Worm (Caenorhabditis elegans) whole organism, young adult: ENCODE results near the gene K06H6.5.

Experiments used
- B0261.1 ChIP-seq: sonication (generic microtip); optimal IDR thresholded peaks from 2 replicates; lab custom pipeline; 2016; ENCODE audit warnings: mild to moderate bottlenecking, missing genetic modification characterization, moderate library complexity, missing compliant biosample characterization
- D2030.7 ChIP-seq: fragments of 200-800 bp; sonication (Bioruptor generic); IDR thresholded peaks from 2 replicates; pipeline ENCODE4 v1.3.6; 2022; ENCODE audit warnings: missing genetic modification reagents, missing genetic modification characterization, missing compliant biosample characterization
- F10E7.11 ChIP-seq: sonication (generic microtip); optimal IDR thresholded peaks from 2 replicates; lab custom pipeline; 2017; ENCODE audit warnings: mild to moderate bottlenecking, missing genetic modification characterization, moderate library complexity, missing compliant biosample characterization
- F22D6.2 ChIP-seq: sonication (generic microtip); optimal IDR thresholded peaks from 2 replicates; lab custom pipeline; 2016; ENCODE audit warnings: mild to moderate bottlenecking, missing genetic modification characterization, missing compliant biosample characterization
- F52B5.7 ChIP-seq: sonication (generic microtip); optimal IDR thresholded peaks from 2 replicates; lab custom pipeline; 2016; ENCODE audit warnings: mild to moderate bottlenecking, missing genetic modification characterization, missing compliant biosample characterization
- F55B11.4 ChIP-seq: sonication (generic microtip); optimal IDR thresholded peaks from 2 replicates; lab custom pipeline; 2016; ENCODE audit warnings: missing compliant biosample characterization, missing genetic modification characterization, borderline replicate concordance; ENCODE audit not compliant: insufficient read depth
- K12H6.12 ChIP-seq: fragments of 200-800 bp; sonication (Bioruptor generic); optimal IDR thresholded peaks from 2 replicates; lab custom pipeline; 2018; ENCODE audit warnings: mild to moderate bottlenecking, missing genetic modification characterization, missing compliant biosample characterization
- Y95B8A.8 ChIP-seq: fragments of 200-800 bp; sonication (Bioruptor generic); IDR thresholded peaks from 2 replicates; pipeline ENCODE4 v1.3.6; 2022; ENCODE audit warnings: missing genetic modification reagents, missing genetic modification characterization, missing compliant biosample characterization
- ZK185.1 ChIP-seq: sonication (generic microtip); optimal IDR thresholded peaks from 2 replicates; lab custom pipeline; 2016; ENCODE audit warnings: mild to moderate bottlenecking, missing genetic modification characterization, missing compliant biosample characterization; ENCODE audit not compliant: poor library complexity, severe bottlenecking
- aptf-3 ChIP-seq: fragments of 200-800 bp; sonication (Bioruptor generic); IDR thresholded peaks from 2 replicates; pipeline ENCODE4 v1.3.6; 2022; ENCODE audit warnings: missing genetic modification characterization, missing compliant biosample characterization
- athp-1 ChIP-seq: sonication (generic microtip); optimal IDR thresholded peaks from 2 replicates; lab custom pipeline; 2017; ENCODE audit warnings: mild to moderate bottlenecking, missing genetic modification characterization, missing compliant biosample characterization
- attf-6 ChIP-seq: fragments of 200-800 bp; sonication (Bioruptor generic); IDR thresholded peaks from 2 replicates; pipeline ENCODE4 v1.3.6; 2022; ENCODE audit warnings: missing genetic modification reagents, missing genetic modification characterization, missing compliant biosample characterization
- ceh-100 ChIP-seq: fragments of 200-800 bp; sonication (Bioruptor generic); IDR thresholded peaks from 2 replicates; pipeline ENCODE4 v1.3.6; 2022; ENCODE audit warnings: missing genetic modification reagents, missing genetic modification characterization, missing compliant biosample characterization
- ceh-27 ChIP-seq: fragments of 200-800 bp; sonication (Bioruptor generic); optimal IDR thresholded peaks from 2 replicates; lab custom pipeline; 2018; ENCODE audit warnings: mild to moderate bottlenecking, missing genetic modification characterization, moderate library complexity, missing compliant biosample characterization
- ceh-40 ChIP-seq: fragments of 200-800 bp; sonication (Bioruptor generic); IDR thresholded peaks from 2 replicates; pipeline ENCODE4 v1.3.6; 2022; ENCODE audit warnings: missing genetic modification characterization, missing compliant biosample characterization
- ceh-58 ChIP-seq: fragments of 200-800 bp; sonication (Bioruptor generic); IDR thresholded peaks from 2 replicates; pipeline ENCODE4 v1.3.6; 2022; ENCODE audit warnings: missing genetic modification characterization, missing compliant biosample characterization
- chd-7 ChIP-seq: sonication (generic microtip); optimal IDR thresholded peaks from 2 replicates; lab custom pipeline; 2016; ENCODE audit warnings: mild to moderate bottlenecking, missing genetic modification characterization, moderate library complexity, missing compliant biosample characterization
- dox-1 ChIP-seq: fragments of 200-800 bp; sonication (Bioruptor generic); IDR thresholded peaks from 2 replicates; pipeline ENCODE4 v1.3.6; 2022; ENCODE audit warnings: missing genetic modification reagents, missing genetic modification characterization, missing compliant biosample characterization
- dpff-1 ChIP-seq: sonication (generic microtip); optimal IDR thresholded peaks from 2 replicates; lab custom pipeline; 2017; ENCODE audit warnings: mild to moderate bottlenecking, missing genetic modification characterization, missing compliant biosample characterization
- ekl-4 ChIP-seq: fragments of 200-800 bp; sonication (Bioruptor generic); IDR thresholded peaks from 2 replicates; pipeline ENCODE4 v1.3.6; 2022; ENCODE audit warnings: missing genetic modification reagents, missing genetic modification characterization, missing compliant biosample characterization
- hlh-12 ChIP-seq: sonication (generic microtip); optimal IDR thresholded peaks from 2 replicates; lab custom pipeline; 2016; ENCODE audit warnings: missing genetic modification characterization, missing compliant biosample characterization
- hmg-1.2 ChIP-seq: fragments of 200-800 bp; sonication (Bioruptor generic); IDR thresholded peaks from 2 replicates; pipeline ENCODE4 v1.3.6; 2022; ENCODE audit warnings: missing genetic modification reagents, missing genetic modification characterization, missing compliant biosample characterization
- lin-35 ChIP-seq, 3 experiments: fragments of 150-350 bp in 2 of 3; sonication (generic microtip) in 1 of 3; optimal IDR thresholded peaks; 2 replicates each; lab custom pipeline; 2014 to 2018; ENCODE audit warnings: missing biosample characterization in 3 of 3, missing genetic modification characterization in 3 of 3, missing genetic modification reagents in 3 of 3
- lin-40 ChIP-seq: sonication (generic microtip); optimal IDR thresholded peaks from 2 replicates; lab custom pipeline; 2016; ENCODE audit warnings: missing genetic modification characterization, mild to moderate bottlenecking, missing compliant biosample characterization, missing genotype, missing genetic modification reagents
- lsl-1 ChIP-seq: fragments of 200-800 bp; sonication (Bioruptor generic); optimal IDR thresholded peaks from 2 replicates; lab custom pipeline; 2018; ENCODE audit warnings: mild to moderate bottlenecking, missing genetic modification characterization, moderate library complexity, missing compliant biosample characterization
- lsy-27 ChIP-seq: sonication (generic microtip); optimal IDR thresholded peaks from 2 replicates; lab custom pipeline; 2017; ENCODE audit warnings: missing genetic modification characterization, mild to moderate bottlenecking, missing compliant biosample characterization, antibody characterized with exemption, missing genotype, borderline replicate concordance; ENCODE audit not compliant: insufficient read depth
- madf-10 ChIP-seq: sonication (generic microtip); optimal IDR thresholded peaks from 2 replicates; lab custom pipeline; 2016; ENCODE audit warnings: mild to moderate bottlenecking, missing genetic modification characterization, missing compliant biosample characterization
- madf-3 ChIP-seq: fragments of 200-800 bp; sonication (Bioruptor generic); IDR thresholded peaks from 2 replicates; pipeline ENCODE4 v1.3.6; 2022; ENCODE audit warnings: missing genetic modification reagents, missing genetic modification characterization, missing compliant biosample characterization
- madf-6 ChIP-seq: fragments of 200-800 bp; sonication (Bioruptor generic); IDR thresholded peaks from 2 replicates; pipeline ENCODE4 v1.3.6; 2022; ENCODE audit warnings: missing genetic modification reagents, missing genetic modification characterization, missing compliant biosample characterization
- madf-8 ChIP-seq: fragments of 200-800 bp; sonication (Bioruptor generic); conservative IDR thresholded peaks from 2 replicates; pipeline ENCODE4 v1.3.6; 2022; ENCODE audit warnings: missing genetic modification reagents, missing genetic modification characterization, missing compliant biosample characterization
- mcd-1 ChIP-seq: fragments of 200-800 bp; sonication (Bioruptor generic); IDR thresholded peaks from 2 replicates; pipeline ENCODE4 v1.3.6; 2022; ENCODE audit warnings: missing genetic modification reagents, missing genetic modification characterization, missing compliant biosample characterization
- nfyb-1 ChIP-seq: fragments of 200-800 bp; sonication (Bioruptor generic); IDR thresholded peaks from 2 replicates; pipeline ENCODE4 v1.3.6; 2022; ENCODE audit warnings: missing genetic modification reagents, missing genetic modification characterization, missing compliant biosample characterization
- nhr-27 ChIP-seq: fragments of 200-800 bp; sonication (Bioruptor generic); optimal IDR thresholded peaks from 2 replicates; lab custom pipeline; 2018; ENCODE audit warnings: mild to moderate bottlenecking, missing genetic modification characterization, moderate library complexity, missing compliant biosample characterization
- nhr-80 ChIP-seq: sonication (generic microtip); optimal IDR thresholded peaks from 2 replicates; lab custom pipeline; 2016; ENCODE audit warnings: missing genetic modification characterization, missing compliant biosample characterization
- rpc-1 ChIP-seq, 2 experiments: fragments of 150-350 bp in 1 of 2; sonication (generic microtip) in 1 of 2; optimal IDR thresholded peaks; 2 replicates each; lab custom pipeline; 2014 to 2018; ENCODE audit warnings: missing biosample characterization in 1 of 2, missing genetic modification characterization in 1 of 2, missing genetic modification reagents in 1 of 2, missing genotype in 1 of 2
- sea-2 ChIP-seq: fragments of 200-800 bp; sonication (Bioruptor generic); IDR thresholded peaks from 2 replicates; pipeline ENCODE4 v1.3.6; 2022; ENCODE audit warnings: missing genetic modification characterization, missing compliant biosample characterization
- snpc-4 ChIP-seq, 5 experiments: fragments of 150-350 bp in 1 of 5; sonication (generic microtip) in 4 of 5; optimal IDR thresholded peaks; 2 replicates each; lab custom pipeline; 2014 to 2018; ENCODE audit warnings: missing genetic modification characterization in 5 of 5, missing biosample characterization in 3 of 5, antibody characterized with exemption in 2 of 5, mild to moderate bottlenecking in 2 of 5, missing compliant biosample characterization in 2 of 5, missing genotype in 2 of 5, moderate library complexity in 2 of 5, missing genetic modification reagents in 1 of 5
- somi-1 ChIP-seq: fragments of 200-800 bp; sonication (Bioruptor generic); optimal IDR thresholded peaks from 2 replicates; lab custom pipeline; 2018; ENCODE audit warnings: mild to moderate bottlenecking, missing genetic modification characterization, missing compliant biosample characterization
- sptf-2 ChIP-seq: fragments of 200-800 bp; sonication (Bioruptor generic); optimal IDR thresholded peaks from 2 replicates; lab custom pipeline; 2018; ENCODE audit warnings: mild to moderate bottlenecking, missing genetic modification characterization, missing compliant biosample characterization
- tlf-1 ChIP-seq: fragments of 200-800 bp; sonication (Bioruptor generic); optimal IDR thresholded peaks from 2 replicates; lab custom pipeline; 2018; ENCODE audit warnings: mild to moderate bottlenecking, missing genetic modification characterization, missing compliant biosample characterization
- unc-62 ChIP-seq: fragments of 150-350 bp; optimal IDR thresholded peaks from 2 replicates; lab custom pipeline; 2014; ENCODE audit warnings: missing biosample characterization, missing genetic modification reagents, missing genetic modification characterization
- xnd-1 ChIP-seq: sonication (generic microtip); optimal IDR thresholded peaks from 2 replicates; lab custom pipeline; 2016; ENCODE audit warnings: missing genotype, missing genetic modification reagents, missing genetic modification characterization, missing compliant biosample characterization
- zfh-2 ChIP-seq: fragments of 200-800 bp; sonication (Bioruptor generic); conservative IDR thresholded peaks from 2 replicates; pipeline ENCODE4 v1.3.6; 2022; ENCODE audit warnings: missing genetic modification reagents, missing genetic modification characterization, missing compliant biosample characterization
- ztf-28 ChIP-seq: fragments of 200-800 bp; sonication (Bioruptor generic); IDR thresholded peaks from 2 replicates; pipeline ENCODE4 v1.3.6; 2022; ENCODE audit warnings: missing genetic modification reagents, missing genetic modification characterization, missing compliant biosample characterization

The K06H6.5 gene

ce11 chrV:610217-610616, 34.0 kb downstream of the K06H6.5 start, which contains the start of gene nhr-90:
nhr-90 (plus strand) TSS chrV:610512.
- TF ChIP-seq lsy-27, result no peak
- no peak for TF ChIP-seq unc-62 (GFP tag; lab: Kevin White, UChicago)
- no peak for TF ChIP-seq somi-1 (GFP tag; lab: Kevin White, UChicago)
- TF ChIP-seq madf-10 (tag; lab: Kevin White, UChicago), result no peak
- no peak for TF ChIP-seq hmg-1.2 (GFP tag; lab: Robert Waterston, UW)
- no peak for TF ChIP-seq Y95B8A.8 (GFP tag; lab: Robert Waterston, UW)
- TF ChIP-seq dpff-1, result no peak
- no peak for TF ChIP-seq B0261.1 (tag; lab: Kevin White, UChicago)
- TF ChIP-seq lin-35 (GFP tag; optimal IDR thresholded peaks at IDR 0.05; lab: Kevin White, UChicago), result no peak
- no peak for TF ChIP-seq hlh-12
- TF ChIP-seq F52B5.7 (tag; lab: Kevin White, UChicago), result no peak
- no peak for TF ChIP-seq snpc-4 (GFP tag; optimal IDR thresholded peaks at IDR 0.05; lab: Kevin White, UChicago)
- no peak for TF ChIP-seq snpc-4 (tag; optimal IDR thresholded peaks at IDR 0.05; lab: Kevin White, UChicago)
- no peak for TF ChIP-seq ceh-40 (GFP tag; lab: Robert Waterston, UW)

DNA sequence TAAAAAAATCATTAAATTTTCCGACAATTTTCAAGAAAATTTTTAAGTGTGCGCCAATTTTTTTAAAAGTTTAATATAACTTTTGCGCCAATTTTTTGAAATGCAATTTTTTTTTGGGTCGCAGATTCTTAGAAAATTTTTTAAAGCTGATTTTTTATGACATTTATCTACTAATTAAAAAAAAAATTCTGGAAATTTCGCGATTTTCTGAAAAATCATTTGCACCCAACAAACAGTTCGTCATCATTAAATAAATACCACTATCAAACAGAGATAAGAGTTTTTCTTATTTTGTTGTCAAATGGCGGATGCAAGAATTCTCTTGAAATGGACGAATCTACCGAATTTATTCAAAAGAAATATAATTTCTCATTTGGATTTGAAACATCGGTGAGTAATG, 39.1 kb downstream of the K06H6.5 start, which contains the start of gene F48G7.13:
Gene F48G7.13, plus strand, starts transcription at position 301 of the 400 bp plus-strand sequence.
- TF ChIP-seq nhr-27 (tag; lab: Kevin White, UChicago) (no peak), lin-40 (tag; lab: Kevin White, UChicago) (no peak), madf-3 (GFP tag; lab: Robert Waterston, UW) (no peak), attf-6 (GFP tag; lab: Robert Waterston, UW) (no peak), aptf-3 (no peak), tlf-1 (no peak), snpc-4 (GFP tag; optimal IDR thresholded peaks at IDR 0.05; lab: Kevin White, UChicago) (no peak), snpc-4 (tag; optimal IDR thresholded peaks at IDR 0.05; lab: Kevin White, UChicago) (no peak), mcd-1 (no peak)

ce11 chrV:617917-618316, 41.7 kb downstream of the K06H6.5 start:
- TF ChIP-seq F55B11.4 (no peak), xnd-1 (tag; lab: Kevin White, UChicago) (no peak), madf-6 (no peak), lin-40 (tag; lab: Kevin White, UChicago) (no peak)

DNA sequence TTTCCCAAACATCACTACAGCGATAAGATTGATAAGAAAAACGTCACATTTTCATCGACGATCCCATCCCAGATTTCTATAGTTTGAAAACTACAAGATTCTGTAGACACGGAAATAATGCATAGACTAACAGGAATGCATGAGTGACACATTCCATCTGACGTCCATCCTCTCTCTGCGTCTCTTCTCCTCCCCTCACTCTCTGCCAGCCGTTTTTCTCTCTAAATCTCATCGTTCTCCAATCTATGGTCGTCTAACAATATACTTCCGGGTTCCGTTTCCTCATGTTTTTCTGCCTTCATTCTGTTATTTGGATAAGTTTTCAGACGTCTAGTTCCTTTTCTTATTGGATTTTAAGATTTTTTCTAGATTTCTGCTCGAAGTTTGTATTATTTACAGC, 42.9 kb downstream of the K06H6.5 start, which contains the start of gene F48G7.4:
Gene F48G7.4, plus strand, starts transcription at position 400 of the 400 bp plus-strand sequence.
- TF ChIP-seq sptf-2 (no peak), K12H6.12 (tag; lab: Kevin White, UChicago) (peak; percentile 54), rpc-1 (optimal IDR thresholded peaks at IDR 0.05; lab: Kevin White, UChicago) (no peak), rpc-1 (tag; optimal IDR thresholded peaks at IDR 0.05; lab: Kevin White, UChicago) (no peak), chd-7 (tag; lab: Kevin White, UChicago) (no peak), F10E7.11 (tag; lab: Kevin White, UChicago) (no peak), ekl-4 (GFP tag; lab: Robert Waterston, UW) (no peak), sea-2 (no peak), ZK185.1 (no peak), F22D6.2 (no peak), ceh-58 (no peak), lsl-1 (GFP tag; lab: Kevin White, UChicago) (no peak), athp-1 (tag; lab: Kevin White, UChicago) (no peak), ceh-100 (GFP tag; lab: Robert Waterston, UW) (no peak), snpc-4 (GFP tag; optimal IDR thresholded peaks at IDR 0.05; lab: Kevin White, UChicago) (no peak), snpc-4 (tag; optimal IDR thresholded peaks at IDR 0.05; lab: Kevin White, UChicago) (peak in 1 of 4 experiments; percentile 54), ceh-27 (GFP tag; lab: Kevin White, UChicago) (peak; percentile 41), madf-8 (GFP tag; lab: Robert Waterston, UW) (no peak), nhr-80 (tag; lab: Kevin White, UChicago) (peak; percentile 20), ztf-28 (no peak), dox-1 (GFP tag; lab: Robert Waterston, UW) (peak; percentile 54), nfyb-1 (GFP tag; lab: Robert Waterston, UW) (no peak), nhr-27 (tag; lab: Kevin White, UChicago) (no peak), zfh-2 (GFP tag; lab: Robert Waterston, UW) (no peak), D2030.7 (GFP tag; lab: Robert Waterston, UW) (no peak)
